Fruit fly (Drosophila melanogaster): ENCODE data around the gene Sgs8.

Gene Sgs8

dm6 chr3L:11487327-11487973 lies 21.7 kb downstream of the Sgs8 start, which contains the start of gene chrb (continued):
- TF ChIP-seq H15 (GFP tag; IDR thresholded peaks at IDR 0.05): 0 out of 3 replicates have a peak, but pooled peaks have one; percentile 17
- TF ChIP-seq CG7987 (GFP tag; optimal IDR thresholded peaks at IDR 0.05): peak; percentile 72
- TF ChIP-seq CG12769 (tag; optimal IDR thresholded peaks at IDR 0.05): peak; percentile 80
- peak; percentile 84 for TF ChIP-seq pros (GFP tag; optimal IDR thresholded peaks at IDR 0.05)
- 0 out of 2 replicates have a peak, but pooled peaks have one; percentile 17 for TF ChIP-seq wdn (GFP tag; IDR thresholded peaks at IDR 0.05)
- peak; percentile 38 for TF ChIP-seq CG12219 (GFP tag; optimal IDR thresholded peaks at IDR 0.05)
- TF ChIP-seq eve (GFP tag; optimal IDR thresholded peaks at IDR 0.05): no peak
- no peak for TF ChIP-seq danr (GFP tag; IDR thresholded peaks at IDR 0.05)
- peak; percentile 31 for TF ChIP-seq unpg (GFP tag; optimal IDR thresholded peaks at IDR 0.05)
- no peak for TF ChIP-seq gsb (GFP tag; IDR thresholded peaks at IDR 0.05)
- peak; percentile 25; the same call in 1 of the 2 replicates for TF ChIP-seq slbo (GFP tag; IDR thresholded peaks at IDR 0.05)
- TF ChIP-seq seq (GFP tag; IDR thresholded peaks at IDR 0.05): peak; percentile 22; the same call in 1 of the 2 replicates
- TF ChIP-seq twi (tag; optimal IDR thresholded peaks at IDR 0.05): peak; percentile 52
- peak; percentile 81 for TF ChIP-seq her (GFP tag; optimal IDR thresholded peaks at IDR 0.05)
- TF ChIP-seq disco-r (GFP tag; optimal IDR thresholded peaks at IDR 0.05): peak; percentile 4
- peak; percentile 4 for TF ChIP-seq CG8290 (GFP tag; optimal IDR thresholded peaks at IDR 0.05)
- TF ChIP-seq CG8290 (tag; optimal IDR thresholded peaks at IDR 0.05): peak in 1 of 2 experiments; percentile 61
- TF ChIP-seq amos (GFP tag; IDR thresholded peaks at IDR 0.05; ENCODE audit: partially characterized antibody): peak; percentile 49; the same call in 1 of the 2 replicates
- no peak for TF ChIP-seq fru (optimal IDR thresholded peaks at IDR 0.05)
- peak in 1 of 2 experiments; percentile 86 for TF ChIP-seq Hr78 (GFP tag; optimal IDR thresholded peaks at IDR 0.05)
- TF ChIP-seq Dbx (GFP tag; IDR thresholded peaks at IDR 0.05): peak; percentile 65; the same call in 2 of the 3 replicates
- TF ChIP-seq nmo (GFP tag; optimal IDR thresholded peaks at IDR 0.05): peak; percentile 28
- peak; percentile 26 for TF ChIP-seq Oli (tag; optimal IDR thresholded peaks at IDR 0.05)
- peak; percentile 33 for TF ChIP-seq CG9609 (GFP tag; optimal IDR thresholded peaks at IDR 0.05)
- TF ChIP-seq Abd-B (GFP tag; optimal IDR thresholded peaks at IDR 0.05): no peak
- peak; percentile 29 for TF ChIP-seq CG2120 (GFP tag; optimal IDR thresholded peaks at IDR 0.05)
- TF ChIP-seq mirr (GFP tag; optimal IDR thresholded peaks at IDR 0.05): peak; percentile 50
- no peak for TF ChIP-seq CG10565 (GFP tag; optimal IDR thresholded peaks at IDR 0.05)
- peak; percentile 69 for TF ChIP-seq CG17568 (GFP tag; optimal IDR thresholded peaks at IDR 0.05)
- no peak for TF ChIP-seq CG17612 (GFP tag; IDR thresholded peaks at IDR 0.05)
- TF ChIP-seq GATAe (GFP tag; conservative IDR thresholded peaks at IDR 0.05): no peak
- no peak for TF ChIP-seq CG1647 (GFP tag; optimal IDR thresholded peaks at IDR 0.05)
- TF ChIP-seq en (GFP tag; optimal IDR thresholded peaks at IDR 0.05): no peak
- peak; percentile 23 to 54 for TF ChIP-seq dpn (GFP tag; optimal IDR thresholded peaks at IDR 0.05)
- peak; percentile 72; the same call in 1 of the 3 replicates for TF ChIP-seq mld (GFP tag; IDR thresholded peaks at IDR 0.05; ENCODE audit: partially characterized antibody)
- peak; percentile 37 for TF ChIP-seq sug (tag; optimal IDR thresholded peaks at IDR 0.05)
- no peak for TF ChIP-seq CG10654 (GFP tag; optimal IDR thresholded peaks at IDR 0.05)
- no peak for TF ChIP-seq CG31224 (GFP tag; IDR thresholded peaks at IDR 0.05)
- TF ChIP-seq CG9215 (GFP tag; IDR thresholded peaks at IDR 0.05): no peak
- TF ChIP-seq dmrt11E (tag; optimal IDR thresholded peaks at IDR 0.05): no peak
- no peak for TF ChIP-seq fd102C (GFP tag; optimal IDR thresholded peaks at IDR 0.05)
- peak; percentile 38; the same call in 2 of the 4 replicates for TF ChIP-seq Gug (GFP tag; IDR thresholded peaks at IDR 0.05)
- TF ChIP-seq CG8924 (tag; optimal IDR thresholded peaks at IDR 0.05): peak; percentile 71
- TF ChIP-seq CG4404 (GFP tag; IDR thresholded peaks at IDR 0.05): no peak
- peak; percentile 27 for TF ChIP-seq CG7786 (GFP tag; optimal IDR thresholded peaks at IDR 0.05)
- TF ChIP-seq exex (tag; optimal IDR thresholded peaks at IDR 0.05): peak; percentile 31
- TF ChIP-seq sqz (GFP tag; optimal IDR thresholded peaks at IDR 0.05): peak; percentile 93
- no peak for TF ChIP-seq ssp (GFP tag; IDR thresholded peaks at IDR 0.05)
- no peak for TF ChIP-seq Ssrp (tag; optimal IDR thresholded peaks at IDR 0.05)
- peak; percentile 45 for TF ChIP-seq PHDP (tag; optimal IDR thresholded peaks at IDR 0.05)
